Fruit fly (Drosophila melanogaster): ENCODE data around the gene Ca-alpha1D.
A peak's percentile ranks its signal among the peaks of the same experiment; 100 is the strongest.

Gene Ca-alpha1D

DNA sequence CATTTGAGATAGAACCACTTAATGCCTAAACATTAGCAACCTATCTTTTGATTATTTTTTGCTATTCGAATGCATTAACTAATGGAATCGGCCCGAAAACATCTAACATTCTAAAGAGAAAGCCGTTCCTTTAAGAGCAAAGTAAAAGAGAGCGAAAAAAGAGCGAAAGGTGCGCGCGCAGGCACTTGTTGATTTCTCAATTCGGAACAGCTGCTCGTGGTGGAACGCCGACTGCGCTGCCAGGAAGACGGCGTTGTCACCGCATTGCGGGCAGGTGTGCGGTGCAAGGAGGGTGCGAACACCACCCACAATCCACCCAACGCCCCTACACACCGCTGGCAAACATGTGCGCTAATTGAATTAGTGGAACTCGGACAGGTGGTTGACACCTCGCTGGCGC lies 69.2 kb downstream of the Ca-alpha1D start:
- TF ChIP-seq CG7101 (tag; optimal IDR thresholded peaks at IDR 0.05), result no peak
- no peak for TF ChIP-seq CG11617 (GFP tag; optimal IDR thresholded peaks at IDR 0.05)
- peak; percentile 41 for TF ChIP-seq Mnt (GFP tag; optimal IDR thresholded peaks at IDR 0.05)
- TF ChIP-seq cic (GFP tag; optimal IDR thresholded peaks at IDR 0.05), result no peak
- no peak for TF ChIP-seq CG5204 (GFP tag; optimal IDR thresholded peaks at IDR 0.05)
- TF ChIP-seq CG1620 (GFP tag; optimal IDR thresholded peaks at IDR 0.05), result no peak
- no peak for TF ChIP-seq bab1 (GFP tag; optimal IDR thresholded peaks at IDR 0.05)
- no peak for TF ChIP-seq Hr96 (GFP tag; optimal IDR thresholded peaks at IDR 0.05)
